Worm (Caenorhabditis elegans) whole organism, L4/young adult: ENCODE results near the gene C09F5.1.

Source experiments
- dao-5 ChIP-seq: sonication (generic microtip); optimal IDR thresholded peaks from 2 replicates; lab custom pipeline; 2016; ENCODE audit warnings: missing genotype, missing genetic modification characterization, moderate library complexity, missing compliant biosample characterization
- him-1 ChIP-seq: sonication (generic microtip); optimal IDR thresholded peaks from 2 replicates; lab custom pipeline; 2016; ENCODE audit warnings: missing genotype, missing genetic modification reagents, missing genetic modification characterization, missing compliant biosample characterization

- TF ChIP-seq him-1 (tag; lab: Kevin White, UChicago): no peak
- no peak for TF ChIP-seq dao-5 (tag; lab: Kevin White, UChicago)
Measured at ce11 chrIII:691933-692332, 33.4 kb downstream of the C09F5.1 start, which contains the start of gene W02B3.7.
